Worm (Caenorhabditis elegans) whole organism, L4 larva: Measurements from ENCODE around the gene ttbk-5.

ENCODE experiments used
- R02D3.7 ChIP-seq: fragments of 150-350 bp; sonication (generic microtip); optimal IDR thresholded peaks from 3 replicates; lab custom pipeline; 2014; ENCODE audit warnings: missing biosample characterization, missing genetic modification characterization
- ama-1 ChIP-seq: fragments of 150-350 bp; optimal IDR thresholded peaks from 2 replicates; lab custom pipeline; 2014; ENCODE audit warnings: inconsistent platforms, mixed read lengths
- ceh-82 ChIP-seq: sonication (generic microtip); optimal IDR thresholded peaks from 2 replicates; lab custom pipeline; 2017; ENCODE audit warnings: missing biosample characterization, missing genetic modification characterization
- lin-13 ChIP-seq: fragments of 150-350 bp; optimal IDR thresholded peaks from 2 replicates; lab custom pipeline; 2014; ENCODE audit warnings: missing biosample characterization, missing genetic modification reagents, missing genetic modification characterization
- nhr-28 ChIP-seq: fragments of 150-350 bp; optimal IDR thresholded peaks from 2 replicates; lab custom pipeline; 2014; ENCODE audit warnings: missing biosample characterization, missing genetic modification characterization
- nhr-76 ChIP-seq: fragments of 150-350 bp; optimal IDR thresholded peaks from 2 replicates; lab custom pipeline; 2014; ENCODE audit warnings: missing biosample characterization, missing genetic modification characterization
- pha-4 ChIP-seq, 2 experiments: fragments of 150-350 bp in 1 of 2; fragments of 200-800 bp in 1 of 2; sonication (Bioruptor generic) in 1 of 2; IDR thresholded peaks in 1 of 2; optimal IDR thresholded peaks in 1 of 2; 2 replicates each; pipeline versions ENCODE4 v1.3.6 to Lab custom; 2014 to 2022; ENCODE audit warnings: missing genetic modification characterization in 2 of 2, missing genetic modification reagents in 2 of 2, missing biosample characterization in 1 of 2, missing compliant biosample characterization in 1 of 2
- snpc-4 ChIP-seq: fragments of 150-350 bp; optimal IDR thresholded peaks from 2 replicates; lab custom pipeline; 2014; ENCODE audit warnings: missing biosample characterization, missing genetic modification characterization

- TF ChIP-seq pha-4 (GFP tag; IDR thresholded peaks at IDR 0.05; lab: Robert Waterston, UW) (no peak), pha-4 (tag; optimal IDR thresholded peaks at IDR 0.05; lab: Kevin White, UChicago) (no peak), ama-1 (lab: Kevin White, UChicago) (no peak), ceh-82 (tag; lab: Kevin White, UChicago) (no peak), R02D3.7 (tag; lab: Kevin White, UChicago) (no peak), nhr-76 (tag; lab: Kevin White, UChicago) (no peak), nhr-28 (tag; lab: Kevin White, UChicago) (no peak), lin-13 (GFP tag; lab: Kevin White, UChicago) (no peak), snpc-4 (tag; lab: Kevin White, UChicago) (no peak)
Observed at ce11 chrIV:10089777-10090176, 681 bp upstream of the ttbk-5 start, which contains the start of gene ttr-39.
